Fruit fly (Drosophila melanogaster) whole organism, embryonic: ENCODE measurements around the gene CG12010.

ENCODE experiments used
- BEAF-32 ChIP-seq: fragments of 200-800 bp; sonication (Bioruptor generic); optimal IDR thresholded peaks from 3 replicates; lab custom pipeline; 2017; ENCODE audit warnings: missing biosample characterization, missing genetic modification characterization, mild to moderate bottlenecking, moderate library complexity, missing genetic modification reagents
- CG11085 ChIP-seq: fragments of 200-800 bp; sonication (Bioruptor generic); IDR thresholded peaks from 2 replicates; pipeline ENCODE4 v1.3.6; 2022; ENCODE audit warnings: missing biosample characterization, missing genetic modification characterization
- CG12236 ChIP-seq: fragments of 200-800 bp; sonication (Bioruptor generic); optimal IDR thresholded peaks from 2 replicates; lab custom pipeline; 2016; ENCODE audit warnings: missing biosample characterization, missing genetic modification characterization
- CG1792 ChIP-seq: fragments of 200-800 bp; sonication (Bioruptor generic); optimal IDR thresholded peaks from 2 replicates; lab custom pipeline; 2016; ENCODE audit warnings: missing biosample characterization, missing genetic modification characterization
- CG18619 ChIP-seq: fragments of 200-800 bp; sonication (Bioruptor generic); optimal IDR thresholded peaks from 3 replicates; lab custom pipeline; 2017; ENCODE audit warnings: missing biosample characterization, mild to moderate bottlenecking, missing genetic modification characterization
- CG2116 ChIP-seq: fragments of 200-800 bp; sonication (Bioruptor generic); optimal IDR thresholded peaks from 3 replicates; lab custom pipeline; 2018; ENCODE audit warnings: missing biosample characterization, mild to moderate bottlenecking, missing genetic modification characterization
- CG2129 ChIP-seq: fragments of 200-800 bp; sonication (Bioruptor generic); IDR thresholded peaks from 2 replicates; pipeline ENCODE4 v1.3.6; 2022; ENCODE audit warnings: missing biosample characterization, missing genetic modification characterization; ENCODE audit not compliant: partially characterized antibody
- CG2199 ChIP-seq: fragments of 200-800 bp; sonication (Bioruptor generic); IDR thresholded peaks from 3 replicates; pipeline ENCODE4 v1.3.6; 2022; ENCODE audit warnings: missing biosample characterization, missing genetic modification characterization
- CG2712 ChIP-seq: fragments of 200-800 bp; optimal IDR thresholded peaks from 3 replicates; lab custom pipeline; 2019; ENCODE audit warnings: missing biosample characterization, mild to moderate bottlenecking, missing genetic modification characterization, moderate library complexity
- CG32767 ChIP-seq: fragments of 200-800 bp; sonication (Bioruptor generic); IDR thresholded peaks from 2 replicates; pipeline ENCODE4 v1.3.6; 2022; ENCODE audit warnings: missing biosample characterization, missing genetic modification characterization
- CG33557 ChIP-seq: fragments of 200-800 bp; sonication (Bioruptor generic); optimal IDR thresholded peaks from 2 replicates; lab custom pipeline; 2019; ENCODE audit warnings: missing biosample characterization, mild to moderate bottlenecking, missing genetic modification characterization, moderate library complexity
- CG3407 ChIP-seq: fragments of 200-800 bp; sonication (Bioruptor generic); optimal IDR thresholded peaks from 2 replicates; lab custom pipeline; 2018; ENCODE audit warnings: missing biosample characterization, mild to moderate bottlenecking, missing genetic modification characterization
- CG34224 ChIP-seq: fragments of 200-800 bp; sonication (Bioruptor generic); IDR thresholded peaks from 3 replicates; pipeline ENCODE4 v1.3.6; 2022; ENCODE audit warnings: missing biosample characterization, missing genetic modification characterization; ENCODE audit not compliant: partially characterized antibody
- CG3995 ChIP-seq: fragments of 200-800 bp; sonication (Bioruptor generic); optimal IDR thresholded peaks from 3 replicates; lab custom pipeline; 2016; ENCODE audit warnings: missing biosample characterization, missing genetic modification characterization
- CG6254 ChIP-seq: fragments of 200-800 bp; sonication (Bioruptor generic); optimal IDR thresholded peaks from 3 replicates; lab custom pipeline; 2017; ENCODE audit warnings: mild to moderate bottlenecking, missing biosample characterization, missing genetic modification reagents, missing genetic modification characterization
- CG6272 ChIP-seq: fragments of 200-800 bp; sonication (Bioruptor generic); IDR thresholded peaks from 2 replicates; pipeline ENCODE4 v1.3.6; 2022; ENCODE audit warnings: missing biosample characterization, missing genetic modification characterization
- CG6813 ChIP-seq: fragments of 200-800 bp; sonication (Bioruptor generic); optimal IDR thresholded peaks from 2 replicates; lab custom pipeline; 2017; ENCODE audit warnings: missing biosample characterization, missing genetic modification characterization, mild to moderate bottlenecking, moderate library complexity, missing genetic modification reagents
- CG7928 ChIP-seq: fragments of 200-800 bp; sonication (Bioruptor generic); optimal IDR thresholded peaks from 2 replicates; lab custom pipeline; 2017; ENCODE audit warnings: missing biosample characterization, mild to moderate bottlenecking, missing genetic modification characterization
- CG8478 ChIP-seq: fragments of >200 bp; optimal IDR thresholded peaks from 2 replicates; lab custom pipeline; 2018
- Fer2 ChIP-seq: fragments of 200-800 bp; sonication (Bioruptor generic); optimal IDR thresholded peaks from 2 replicates; lab custom pipeline; 2018; ENCODE audit warnings: missing biosample characterization, mild to moderate bottlenecking, missing genetic modification characterization, moderate library complexity
- Hr3 ChIP-seq: fragments of 200-800 bp; sonication (Bioruptor generic); optimal IDR thresholded peaks from 3 replicates; lab custom pipeline; 2016; ENCODE audit warnings: missing biosample characterization, missing genetic modification characterization
- Hr39 ChIP-seq: fragments of >200 bp; optimal IDR thresholded peaks from 2 replicates; lab custom pipeline; 2017
- Hsf ChIP-seq: fragments of 200-800 bp; sonication (Bioruptor generic); optimal IDR thresholded peaks from 3 replicates; lab custom pipeline; 2016; ENCODE audit warnings: missing biosample characterization, missing genetic modification characterization
- MTF-1 ChIP-seq: fragments of 200-800 bp; sonication (Bioruptor generic); optimal IDR thresholded peaks from 2 replicates; lab custom pipeline; 2018; ENCODE audit warnings: missing biosample characterization, mild to moderate bottlenecking, missing genetic modification characterization, borderline replicate concordance
- Mes4 ChIP-seq: fragments of 200-800 bp; sonication (Bioruptor generic); optimal IDR thresholded peaks from 2 replicates; lab custom pipeline; 2016; ENCODE audit warnings: missing biosample characterization, missing genetic modification characterization
- Nf-YC ChIP-seq: fragments of 200-800 bp; optimal IDR thresholded peaks from 3 replicates; lab custom pipeline; 2019; ENCODE audit warnings: missing biosample characterization, mild to moderate bottlenecking, missing genetic modification characterization, moderate library complexity
- NfI ChIP-seq: fragments of 200-800 bp; sonication (Bioruptor generic); optimal IDR thresholded peaks from 3 replicates; lab custom pipeline; 2018; ENCODE audit warnings: missing biosample characterization, mild to moderate bottlenecking, missing genetic modification characterization, moderate library complexity
- Tbp ChIP-seq: fragments of >200 bp; optimal IDR thresholded peaks from 2 replicates; lab custom pipeline; 2018; ENCODE audit warnings: missing biosample characterization, missing genetic modification characterization
- YL-1 ChIP-seq: fragments of 200-800 bp; sonication (Bioruptor generic); optimal IDR thresholded peaks from 3 replicates; lab custom pipeline; 2017; ENCODE audit warnings: missing biosample characterization, mild to moderate bottlenecking, missing genetic modification characterization
- bsh ChIP-seq, 2 experiments: fragments of 200-800 bp; sonication (Bioruptor generic); optimal IDR thresholded peaks; 2 replicates each; lab custom pipeline; 2017 to 2018; ENCODE audit warnings: mild to moderate bottlenecking in 2 of 2, missing biosample characterization in 2 of 2, missing genetic modification characterization in 2 of 2, moderate library complexity in 1 of 2
- dan ChIP-seq: fragments of 200-800 bp; sonication (Bioruptor generic); IDR thresholded peaks from 2 replicates; pipeline ENCODE4 v1.3.6; 2022; ENCODE audit warnings: missing biosample characterization, missing genetic modification characterization
- disco-r ChIP-seq: fragments of 200-800 bp; sonication (Bioruptor generic); optimal IDR thresholded peaks from 2 replicates; lab custom pipeline; 2016; ENCODE audit warnings: missing biosample characterization, missing genetic modification characterization
- dysf ChIP-seq: fragments of 200-800 bp; sonication (Bioruptor generic); IDR thresholded peaks from 3 replicates; pipeline ENCODE4 v1.3.6; 2022; ENCODE audit warnings: missing biosample characterization, missing genetic modification characterization
- ewg ChIP-seq: fragments of 200-800 bp; sonication (Bioruptor generic); optimal IDR thresholded peaks from 3 replicates; lab custom pipeline; 2017; ENCODE audit warnings: mild to moderate bottlenecking, missing biosample characterization, missing genetic modification reagents, missing genetic modification characterization
- gce ChIP-seq: fragments of 200-800 bp; sonication (Bioruptor generic); IDR thresholded peaks from 3 replicates; pipeline ENCODE4 v1.3.6; 2022; ENCODE audit warnings: missing biosample characterization, missing genetic modification characterization
- gcm ChIP-seq: fragments of 200-800 bp; sonication (Bioruptor generic); optimal IDR thresholded peaks from 2 replicates; lab custom pipeline; 2019; ENCODE audit warnings: missing biosample characterization, mild to moderate bottlenecking, missing genetic modification characterization, moderate library complexity
- gem ChIP-seq: fragments of 200-800 bp; sonication (Bioruptor generic); optimal IDR thresholded peaks from 2 replicates; lab custom pipeline; 2019; ENCODE audit warnings: missing biosample characterization, mild to moderate bottlenecking, missing genetic modification characterization, moderate library complexity
- hb ChIP-seq: fragments of 200-800 bp; sonication (Bioruptor generic); IDR thresholded peaks from 3 replicates; pipeline ENCODE4 v1.3.6; 2022; ENCODE audit warnings: missing biosample characterization, missing genetic modification characterization; ENCODE audit not compliant: partially characterized antibody
- lilli ChIP-seq: fragments of 200-800 bp; sonication (Bioruptor generic); optimal IDR thresholded peaks from 3 replicates; lab custom pipeline; 2016; ENCODE audit warnings: missing biosample characterization, missing genetic modification characterization
- mld ChIP-seq: fragments of 200-800 bp; sonication (Bioruptor generic); IDR thresholded peaks from 3 replicates; pipeline ENCODE4 v1.3.6; 2022; ENCODE audit warnings: missing biosample characterization, missing genetic modification characterization; ENCODE audit not compliant: partially characterized antibody
- org-1 ChIP-seq: fragments of 200-800 bp; sonication (Bioruptor generic); optimal IDR thresholded peaks from 2 replicates; lab custom pipeline; 2017; ENCODE audit warnings: missing biosample characterization, missing genetic modification characterization
- pho ChIP-seq: fragments of 200-800 bp; sonication (Bioruptor generic); optimal IDR thresholded peaks from 2 replicates; lab custom pipeline; 2016; ENCODE audit warnings: missing biosample characterization, missing genetic modification characterization
- pzg ChIP-seq: fragments of 200-800 bp; sonication (Bioruptor generic); optimal IDR thresholded peaks from 3 replicates; lab custom pipeline; 2018; ENCODE audit warnings: missing biosample characterization, mild to moderate bottlenecking, missing genetic modification characterization, moderate library complexity
- ranshi ChIP-seq: fragments of 200-800 bp; sonication (Bioruptor generic); IDR thresholded peaks from 2 replicates; pipeline ENCODE4 v1.3.6; 2022; ENCODE audit warnings: missing biosample characterization, missing genetic modification characterization
- rib ChIP-seq: fragments of 200-800 bp; sonication (Bioruptor generic); IDR thresholded peaks from 2 replicates; pipeline ENCODE4 v1.3.6; 2022; ENCODE audit warnings: missing biosample characterization, missing genetic modification characterization
- run ChIP-seq: fragments of 200-800 bp; sonication (Bioruptor generic); optimal IDR thresholded peaks from 3 replicates; lab custom pipeline; 2018; ENCODE audit warnings: missing biosample characterization, mild to moderate bottlenecking, missing genetic modification characterization
- slp2 ChIP-seq: fragments of 200-800 bp; sonication (Bioruptor generic); optimal IDR thresholded peaks from 2 replicates; lab custom pipeline; 2016; ENCODE audit warnings: missing biosample characterization, missing genetic modification characterization
- ssp ChIP-seq: fragments of 200-800 bp; sonication (Bioruptor generic); IDR thresholded peaks from 2 replicates; pipeline ENCODE4 v1.3.6; 2022; ENCODE audit warnings: missing biosample characterization, missing genetic modification characterization
- unc-4 ChIP-seq: fragments of 200-800 bp; sonication (Bioruptor generic); IDR thresholded peaks from 2 replicates; pipeline ENCODE4 v1.3.6; 2022; ENCODE audit warnings: missing biosample characterization, missing genetic modification characterization; ENCODE audit not compliant: partially characterized antibody
- vnd ChIP-seq: fragments of 200-800 bp; sonication (Bioruptor generic); IDR thresholded peaks from 3 replicates; pipeline ENCODE4 v1.3.6; 2022; ENCODE audit warnings: missing biosample characterization, missing genetic modification characterization; ENCODE audit not compliant: partially characterized antibody
- wek ChIP-seq: fragments of 200-800 bp; sonication (Bioruptor generic); optimal IDR thresholded peaks from 3 replicates; lab custom pipeline; 2018; ENCODE audit warnings: missing biosample characterization, mild to moderate bottlenecking, missing genetic modification characterization, moderate library complexity

Gene CG12010

dm6 chr3L:3376551-3376950 lies 2.5 kb downstream of the CG12010 start, which contains the start of gene CG12012 (continued):
- TF ChIP-seq NfI (GFP tag; lab: Kevin White, UChicago) = no peak
- no peak for TF ChIP-seq ewg (GFP tag; lab: Kevin White, UChicago)
- no peak for TF ChIP-seq MTF-1 (GFP tag; lab: Kevin White, UChicago)
- TF ChIP-seq CG7928 (GFP tag; lab: Kevin White, UChicago) = no peak
- peak; percentile 18 for TF ChIP-seq pzg
- TF ChIP-seq org-1 (GFP tag; lab: Kevin White, UChicago) = no peak
- TF ChIP-seq CG6813 (GFP tag; lab: Kevin White, UChicago) = no peak
- TF ChIP-seq CG12236 = no peak
- peak; percentile 37; the same call in 1 of the 2 replicates for TF ChIP-seq unc-4
- TF ChIP-seq Mes4 = no peak
- peak; percentile 37; the same call in 1 of the 3 replicates for TF ChIP-seq vnd (GFP tag; lab: Robert Waterston, UW)
- TF ChIP-seq mld (GFP tag; lab: Robert Waterston, UW) = no peak
- peak; percentile 10 for TF ChIP-seq YL-1 (GFP tag; lab: Kevin White, UChicago)
- TF ChIP-seq CG32767 (GFP tag; lab: Robert Waterston, UW) = no peak
- peak; percentile 45 for TF ChIP-seq BEAF-32 (GFP tag; lab: Kevin White, UChicago)
- peak; percentile 59; the same call in 1 of the 3 replicates for TF ChIP-seq CG34224 (GFP tag; lab: Robert Waterston, UW)
- no peak for TF ChIP-seq CG6272 (GFP tag; lab: Robert Waterston, UW)
- TF ChIP-seq gce = no peak
- 0 out of 2 replicates have a peak, but pooled peaks have one; percentile 14 for TF ChIP-seq CG2129 (GFP tag; lab: Robert Waterston, UW)
- TF ChIP-seq CG3995 (GFP tag; lab: Kevin White, UChicago) = peak; percentile 89
- no peak for TF ChIP-seq lilli
- peak; percentile 41 for TF ChIP-seq CG2116 (GFP tag; lab: Kevin White, UChicago)
- no peak for TF ChIP-seq CG6254 (GFP tag; lab: Kevin White, UChicago)
- no peak for TF ChIP-seq CG11085 (GFP tag; lab: Robert Waterston, UW)
- no peak for TF ChIP-seq CG1792 (GFP tag; lab: Kevin White, UChicago)
- TF ChIP-seq Fer2 (tag; lab: Kevin White, UChicago) = no peak
- no peak for TF ChIP-seq CG2712 (tag; lab: Kevin White, UChicago)
- TF ChIP-seq hb (GFP tag; lab: Robert Waterston, UW) = no peak
- TF ChIP-seq Hr39 (lab: Kevin White, UChicago) = no peak
- no peak for TF ChIP-seq bsh (GFP tag; optimal IDR thresholded peaks at IDR 0.05; lab: Kevin White, UChicago)
- no peak for TF ChIP-seq disco-r
- no peak for TF ChIP-seq run (tag; lab: Kevin White, UChicago)
- TF ChIP-seq CG33557 (GFP tag; lab: Kevin White, UChicago) = no peak
- no peak for TF ChIP-seq rib (GFP tag; lab: Robert Waterston, UW)
- no peak for TF ChIP-seq CG3407 (GFP tag; lab: Kevin White, UChicago)
- TF ChIP-seq CG8478 = no peak
- TF ChIP-seq dan = no peak
- no peak for TF ChIP-seq gem (tag; lab: Kevin White, UChicago)
- no peak for TF ChIP-seq ssp (GFP tag; lab: Robert Waterston, UW)
- TF ChIP-seq Tbp (GFP tag; lab: Kevin White, UChicago) = no peak
- TF ChIP-seq wek = no peak
- no peak for TF ChIP-seq Hr3
- TF ChIP-seq ranshi (GFP tag; lab: Robert Waterston, UW) = no peak
- no peak for TF ChIP-seq CG2199 (GFP tag; lab: Robert Waterston, UW)
- no peak for TF ChIP-seq CG18619 (GFP tag; lab: Kevin White, UChicago)
- TF ChIP-seq gcm (GFP tag; lab: Kevin White, UChicago) = no peak
- TF ChIP-seq Nf-YC = no peak
- no peak for TF ChIP-seq pho (GFP tag; lab: Kevin White, UChicago)
- no peak for TF ChIP-seq Hsf (GFP tag; lab: Kevin White, UChicago)
- no peak for TF ChIP-seq slp2
- no peak for TF ChIP-seq dysf (GFP tag; lab: Robert Waterston, UW)
